Fruit fly (Drosophila melanogaster): Measurements from ENCODE around the gene CG14252.

The CG14252 gene

dm6 chr3R:26915463-26915925, 29.8 kb upstream of the CG14252 start, which contains the start of gene CG46339 (continued):
- TF ChIP-seq GATAd (GFP tag; optimal IDR thresholded peaks at IDR 0.05) (no peak), h (GFP tag; optimal IDR thresholded peaks at IDR 0.05) (peak; percentile 62), Hr78 (GFP tag; optimal IDR thresholded peaks at IDR 0.05) (no peak), dsf (GFP tag; optimal IDR thresholded peaks at IDR 0.05; ENCODE audit: borderline replicate concordance) (no peak), br (GFP tag; optimal IDR thresholded peaks at IDR 0.05) (peak; percentile 78), Hnf4 (GFP tag; optimal IDR thresholded peaks at IDR 0.05) (no peak), brk (GFP tag; optimal IDR thresholded peaks at IDR 0.05) (no peak), N (GFP tag; optimal IDR thresholded peaks at IDR 0.05) (no peak), Myc (optimal IDR thresholded peaks at IDR 0.05) (no peak), Dfd (GFP tag; optimal IDR thresholded peaks at IDR 0.05) (no peak), woc (GFP tag; optimal IDR thresholded peaks at IDR 0.05) (no peak), Hr83 (GFP tag; optimal IDR thresholded peaks at IDR 0.05; ENCODE audit: poor library complexity, severe bottlenecking) (peak; percentile 92), dmrt93B (GFP tag; optimal IDR thresholded peaks at IDR 0.05) (no peak)

DNA sequence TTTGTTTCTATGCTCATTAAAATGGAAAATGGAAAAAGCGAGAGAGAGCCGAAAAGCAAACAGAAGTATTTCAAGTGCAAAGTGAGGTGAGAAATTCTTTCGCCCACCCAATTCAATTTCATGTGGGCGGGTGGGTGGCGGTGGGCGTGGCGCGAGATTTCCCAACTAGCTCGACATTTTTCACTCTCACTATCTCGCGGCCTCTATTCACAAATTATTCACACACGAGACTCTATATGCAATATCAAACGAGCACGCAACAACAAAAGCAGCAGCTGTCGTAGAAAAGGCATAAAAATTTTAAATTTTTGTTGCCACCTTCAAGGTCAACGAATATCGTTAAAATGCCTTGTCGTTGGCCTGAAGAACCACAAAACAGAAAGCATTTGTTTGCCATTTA, 26.5 kb upstream of the CG14252 start:
- TF ChIP-seq Dfd (GFP tag; optimal IDR thresholded peaks at IDR 0.05) (no peak), CrebA (GFP tag; optimal IDR thresholded peaks at IDR 0.05; ENCODE audit: borderline replicate concordance) (no peak), Hr78 (GFP tag; optimal IDR thresholded peaks at IDR 0.05) (no peak), dl (GFP tag; optimal IDR thresholded peaks at IDR 0.05; ENCODE audit: insufficient read depth in 1 of 2, partially characterized antibody in 2 of 2) (no peak), psq (GFP tag; optimal IDR thresholded peaks at IDR 0.05) (no peak), fru (GFP tag; optimal IDR thresholded peaks at IDR 0.05) (no peak), tai (GFP tag; optimal IDR thresholded peaks at IDR 0.05) (no peak), jim (GFP tag; optimal IDR thresholded peaks at IDR 0.05) (no peak), GATAd (GFP tag; optimal IDR thresholded peaks at IDR 0.05) (no peak), foxo (GFP tag; optimal IDR thresholded peaks at IDR 0.05) (no peak), rgr (GFP tag; optimal IDR thresholded peaks at IDR 0.05) (no peak), br (GFP tag; optimal IDR thresholded peaks at IDR 0.05) (no peak), Hnf4 (GFP tag; optimal IDR thresholded peaks at IDR 0.05) (no peak), h (GFP tag; optimal IDR thresholded peaks at IDR 0.05) (no peak), usp (GFP tag; optimal IDR thresholded peaks at IDR 0.05) (no peak)

DNA sequence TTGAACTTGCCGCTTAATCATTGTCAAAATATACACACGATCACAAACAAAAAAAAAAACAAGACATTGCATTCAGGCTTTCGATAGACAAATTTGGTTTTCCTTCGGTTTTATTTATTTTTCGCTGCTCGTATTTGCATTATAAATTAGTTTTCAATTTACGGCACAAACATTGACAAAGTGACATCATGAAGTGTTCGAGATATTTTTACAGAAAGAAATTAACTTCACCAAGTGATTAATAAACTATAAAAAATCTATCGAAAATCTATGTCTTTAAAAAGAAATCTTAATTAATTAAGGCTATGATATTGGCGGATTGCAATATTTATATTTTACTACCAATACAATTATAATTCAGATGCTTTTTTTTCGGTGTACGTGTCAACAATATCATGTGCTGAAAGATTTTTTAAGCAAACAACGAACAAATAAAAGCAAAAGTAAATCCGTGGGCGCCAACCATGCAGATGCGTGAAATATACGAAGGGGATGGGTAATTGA, 21.5 kb upstream of the CG14252 start:
- peak; percentile 56 for TF ChIP-seq dmrt93B (GFP tag; optimal IDR thresholded peaks at IDR 0.05)
- no peak for TF ChIP-seq brk (GFP tag; optimal IDR thresholded peaks at IDR 0.05)
- no peak for TF ChIP-seq Jra (GFP tag; optimal IDR thresholded peaks at IDR 0.05)
- peak; percentile 31 for TF ChIP-seq woc (GFP tag; optimal IDR thresholded peaks at IDR 0.05)
- no peak for TF ChIP-seq Vsx2 (GFP tag; optimal IDR thresholded peaks at IDR 0.05; ENCODE audit: partially characterized antibody)
- peak; percentile 53 for TF ChIP-seq rgr (GFP tag; optimal IDR thresholded peaks at IDR 0.05)
- TF ChIP-seq GATAd (GFP tag; optimal IDR thresholded peaks at IDR 0.05) = no peak
- TF ChIP-seq ey (GFP tag; optimal IDR thresholded peaks at IDR 0.05) = peak; percentile 40
- no peak for TF ChIP-seq tai (GFP tag; optimal IDR thresholded peaks at IDR 0.05)
- no peak for TF ChIP-seq Rel (GFP tag; optimal IDR thresholded peaks at IDR 0.05)
- no peak for TF ChIP-seq Rel (tag; optimal IDR thresholded peaks at IDR 0.05)
- no peak for TF ChIP-seq Hr83 (GFP tag; optimal IDR thresholded peaks at IDR 0.05; ENCODE audit: poor library complexity, severe bottlenecking)
- peak; percentile 3 for TF ChIP-seq psq (GFP tag; optimal IDR thresholded peaks at IDR 0.05)
- TF ChIP-seq fru (GFP tag; optimal IDR thresholded peaks at IDR 0.05) = peak; percentile 59
- peak; percentile 27 for TF ChIP-seq CG32264 (GFP tag; optimal IDR thresholded peaks at IDR 0.05)
- TF ChIP-seq sage (GFP tag; optimal IDR thresholded peaks at IDR 0.05) = no peak
- no peak for TF ChIP-seq usp (GFP tag; optimal IDR thresholded peaks at IDR 0.05)
- TF ChIP-seq pan (optimal IDR thresholded peaks at IDR 0.05) = no peak
- TF ChIP-seq lola (GFP tag; optimal IDR thresholded peaks at IDR 0.05) = no peak
- TF ChIP-seq N (GFP tag; optimal IDR thresholded peaks at IDR 0.05) = no peak
- TF ChIP-seq br (GFP tag; optimal IDR thresholded peaks at IDR 0.05) = peak; percentile 54
- TF ChIP-seq Abd-B (GFP tag; optimal IDR thresholded peaks at IDR 0.05) = no peak
- peak in 1 of 2 experiments; percentile 52 for TF ChIP-seq foxo (GFP tag; optimal IDR thresholded peaks at IDR 0.05)
- TF ChIP-seq OdsH (GFP tag; optimal IDR thresholded peaks at IDR 0.05) = peak; percentile 18
- peak; percentile 64 for TF ChIP-seq h (GFP tag; optimal IDR thresholded peaks at IDR 0.05)
- TF ChIP-seq Sp1 (GFP tag; optimal IDR thresholded peaks at IDR 0.05) = peak; percentile 25
- TF ChIP-seq dsf (GFP tag; optimal IDR thresholded peaks at IDR 0.05; ENCODE audit: borderline replicate concordance) = no peak
- no peak for TF ChIP-seq Dfd (GFP tag; optimal IDR thresholded peaks at IDR 0.05)
- no peak for TF ChIP-seq dl (GFP tag; optimal IDR thresholded peaks at IDR 0.05; ENCODE audit: insufficient read depth in 1 of 2, partially characterized antibody in 2 of 2)
- no peak for TF ChIP-seq jim (GFP tag; optimal IDR thresholded peaks at IDR 0.05)
- TF ChIP-seq CG9705 (GFP tag; optimal IDR thresholded peaks at IDR 0.05) = peak; percentile 22
- TF ChIP-seq Mio (GFP tag; optimal IDR thresholded peaks at IDR 0.05) = no peak
- TF ChIP-seq Dif (GFP tag; optimal IDR thresholded peaks at IDR 0.05; ENCODE audit: partially characterized antibody) = no peak
- TF ChIP-seq Hnf4 (GFP tag; optimal IDR thresholded peaks at IDR 0.05) = peak; percentile 47
- TF ChIP-seq CrebA (GFP tag; optimal IDR thresholded peaks at IDR 0.05; ENCODE audit: borderline replicate concordance) = no peak
- TF ChIP-seq Myc (optimal IDR thresholded peaks at IDR 0.05) = no peak
- no peak for TF ChIP-seq Hr78 (GFP tag; optimal IDR thresholded peaks at IDR 0.05)
- no peak for TF ChIP-seq sv (GFP tag; optimal IDR thresholded peaks at IDR 0.05)
- TF ChIP-seq HLH106 (tag; optimal IDR thresholded peaks at IDR 0.05) = peak; percentile 52

Measured in whole organism, wandering third instar larva.